Fruit fly (Drosophila melanogaster): Measurements from ENCODE around the gene CG7557.

CG7557 gene

dm6 chr3L:11424858-11425257 is 20.1 kb upstream of the CG7557 start, which contains the start of gene CG7560:
Gene CG7560 (plus strand): TSS chr3L:11425158.
- TF ChIP-seq CG32006 (GFP tag; optimal IDR thresholded peaks at IDR 0.05), result no peak

- TF ChIP-seq svp (GFP tag) (no peak), CG8119 (GFP tag; IDR thresholded peaks at IDR 0.05) (0 out of 3 replicates have a peak, but pooled peaks have one; percentile 18)
Observed at dm6 chr3L:11428390-11428789, 16.6 kb upstream of the CG7557 start.

- TF ChIP-seq eg (GFP tag; IDR thresholded peaks at IDR 0.05), result peak; percentile 66; the same call in 1 of the 3 replicates
- TF ChIP-seq acj6 (GFP tag; optimal IDR thresholded peaks at IDR 0.05), result peak; percentile 31
- peak; percentile 59 for TF ChIP-seq CG10631 (GFP tag; optimal IDR thresholded peaks at IDR 0.05)
- TF ChIP-seq CG9139 (GFP tag; optimal IDR thresholded peaks at IDR 0.05), result no peak
- peak; percentile 14 for TF ChIP-seq Hr39 (GFP tag; optimal IDR thresholded peaks at IDR 0.05)
- peak; percentile 40 for TF ChIP-seq CG3919 (GFP tag; optimal IDR thresholded peaks at IDR 0.05)
- peak in 1 of 2 experiments; percentile 8 for TF ChIP-seq ss (GFP tag; optimal IDR thresholded peaks at IDR 0.05)
- peak; percentile 66 for TF ChIP-seq Hr4 (GFP tag; optimal IDR thresholded peaks at IDR 0.05)
- no peak for TF ChIP-seq CG31627 (GFP tag; optimal IDR thresholded peaks at IDR 0.05)
- TF ChIP-seq Sox102F (GFP tag; optimal IDR thresholded peaks at IDR 0.05), result no peak
- TF ChIP-seq fd85E (GFP tag; optimal IDR thresholded peaks at IDR 0.05), result no peak
- no peak for TF ChIP-seq topi (GFP tag; optimal IDR thresholded peaks at IDR 0.05)
- TF ChIP-seq CG6163 (GFP tag; IDR thresholded peaks at IDR 0.05), result peak; percentile 33; the same call in 1 of the 3 replicates
- no peak for TF ChIP-seq Blimp-1 (GFP tag; optimal IDR thresholded peaks at IDR 0.05)
- no peak for TF ChIP-seq Ets21C (GFP tag; optimal IDR thresholded peaks at IDR 0.05)
- TF ChIP-seq spab (GFP tag; optimal IDR thresholded peaks at IDR 0.05), result peak; percentile 43
- peak; percentile 31 to 74 for TF ChIP-seq salr (GFP tag; optimal IDR thresholded peaks at IDR 0.05)
- TF ChIP-seq Ets96B (tag; optimal IDR thresholded peaks at IDR 0.05), result peak; percentile 50
- TF ChIP-seq esn (GFP tag; optimal IDR thresholded peaks at IDR 0.05), result peak; percentile 13
- no peak for TF ChIP-seq fkh (GFP tag; optimal IDR thresholded peaks at IDR 0.05)
- no peak for TF ChIP-seq Met (GFP tag; optimal IDR thresholded peaks at IDR 0.05)
- peak; percentile 5 for TF ChIP-seq CG7368 (GFP tag; optimal IDR thresholded peaks at IDR 0.05)
- TF ChIP-seq CG8119 (GFP tag; IDR thresholded peaks at IDR 0.05), result peak; percentile 68
- TF ChIP-seq Gug (GFP tag; IDR thresholded peaks at IDR 0.05), result peak; percentile 29; the same call in 1 of the 2 replicates
- TF ChIP-seq CG15336 (GFP tag; IDR thresholded peaks at IDR 0.05), result peak; percentile 78
- no peak for TF ChIP-seq CG34406 (GFP tag; optimal IDR thresholded peaks at IDR 0.05)
- TF ChIP-seq OdsH (GFP tag; optimal IDR thresholded peaks at IDR 0.05), result peak; percentile 55
- TF ChIP-seq CG11762 (GFP tag; optimal IDR thresholded peaks at IDR 0.05; ENCODE audit: insufficient read depth), result no peak
- no peak for TF ChIP-seq lz (GFP tag; optimal IDR thresholded peaks at IDR 0.05)
- TF ChIP-seq CG11294 (GFP tag; IDR thresholded peaks at IDR 0.05), result peak; percentile 48; the same call in 1 of the 2 replicates
- no peak for TF ChIP-seq CG6854 (GFP tag; optimal IDR thresholded peaks at IDR 0.05)
- TF ChIP-seq CG32006 (GFP tag; optimal IDR thresholded peaks at IDR 0.05), result peak; percentile 80
- TF ChIP-seq dsx (GFP tag; optimal IDR thresholded peaks at IDR 0.05; ENCODE audit: poor library complexity, severe bottlenecking), result peak; percentile 21
- peak; percentile 53 for TF ChIP-seq achi (GFP tag; optimal IDR thresholded peaks at IDR 0.05)
- peak; percentile 46 for TF ChIP-seq CG3032 (tag; optimal IDR thresholded peaks at IDR 0.05)
- peak; percentile 59 for TF ChIP-seq pdm3 (GFP tag; optimal IDR thresholded peaks at IDR 0.05)
- no peak for TF ChIP-seq Sox15 (GFP tag; optimal IDR thresholded peaks at IDR 0.05)
- TF ChIP-seq CG1621 (tag; optimal IDR thresholded peaks at IDR 0.05), result peak; percentile 11
- no peak for TF ChIP-seq cyc (GFP tag; optimal IDR thresholded peaks at IDR 0.05)
- peak; percentile 5 for TF ChIP-seq svp (GFP tag)
- TF ChIP-seq Eip93F (GFP tag; optimal IDR thresholded peaks at IDR 0.05), result no peak
- TF ChIP-seq net (GFP tag; optimal IDR thresholded peaks at IDR 0.05), result peak; percentile 21
- TF ChIP-seq Eip75B (GFP tag; optimal IDR thresholded peaks at IDR 0.05), result peak; percentile 33
- peak; percentile 79 for TF ChIP-seq Eip78C (GFP tag)
- no peak for TF ChIP-seq Hr38 (GFP tag; optimal IDR thresholded peaks at IDR 0.05)
- TF ChIP-seq CG4318 (GFP tag; optimal IDR thresholded peaks at IDR 0.05), result peak; percentile 59
- TF ChIP-seq Sox14 (GFP tag; optimal IDR thresholded peaks at IDR 0.05), result peak; percentile 36
- no peak for TF ChIP-seq Smox (GFP tag; optimal IDR thresholded peaks at IDR 0.05)
Observed at dm6 chr3L:11429695-11430094, 15.3 kb upstream of the CG7557 start.

Measured in whole organism, prepupa.